Worm (Caenorhabditis elegans) whole organism, L2 larva: ENCODE measurements around the gene asns-1.

Source experiments
- C34F6.9 ChIP-seq: fragments of 150-350 bp; optimal IDR thresholded peaks from 2 replicates; lab custom pipeline; 2014; ENCODE audit warnings: missing biosample characterization, missing genetic modification characterization
- aly-2 ChIP-seq: fragments of 150-350 bp; optimal IDR thresholded peaks from 2 replicates; lab custom pipeline; 2014; ENCODE audit warnings: missing biosample characterization, missing genetic modification characterization
- ama-1 ChIP-seq: fragments of 150-350 bp; optimal IDR thresholded peaks from 2 replicates; lab custom pipeline; 2018; ENCODE audit warnings: inconsistent platforms
- crh-2 ChIP-seq: sonication (generic microtip); optimal IDR thresholded peaks from 2 replicates; lab custom pipeline; 2017; ENCODE audit warnings: missing biosample characterization, missing genetic modification characterization
- lin-39 ChIP-seq: fragments of 150-350 bp; optimal IDR thresholded peaks from 2 replicates; lab custom pipeline; 2014; ENCODE audit warnings: missing biosample characterization, missing genetic modification reagents, missing genetic modification characterization
- nhr-12 ChIP-seq: fragments of 150-350 bp; optimal IDR thresholded peaks from 2 replicates; lab custom pipeline; 2014; ENCODE audit warnings: missing biosample characterization, missing genetic modification characterization
- nhr-237 ChIP-seq: fragments of 150-350 bp; optimal IDR thresholded peaks from 2 replicates; lab custom pipeline; 2014; ENCODE audit warnings: missing biosample characterization, missing genetic modification characterization
- nhr-77 ChIP-seq: fragments of 150-350 bp; optimal IDR thresholded peaks from 2 replicates; lab custom pipeline; 2014; ENCODE audit warnings: missing biosample characterization, missing genetic modification characterization
- unc-55 ChIP-seq: fragments of 150-350 bp; sonication (generic microtip); optimal IDR thresholded peaks from 3 replicates; lab custom pipeline; 2014; ENCODE audit warnings: missing biosample characterization, missing genetic modification reagents, missing genetic modification characterization
- unc-62 ChIP-seq: fragments of 150-350 bp; optimal IDR thresholded peaks from 2 replicates; lab custom pipeline; 2014; ENCODE audit warnings: missing biosample characterization, missing genetic modification reagents, missing genetic modification characterization
- zag-1 ChIP-seq: fragments of 150-350 bp; optimal IDR thresholded peaks from 2 replicates; lab custom pipeline; 2014; ENCODE audit warnings: missing biosample characterization, missing genetic modification characterization
- ztf-11 ChIP-seq: sonication (generic microtip); optimal IDR thresholded peaks from 2 replicates; lab custom pipeline; 2017; ENCODE audit warnings: missing biosample characterization, missing genetic modification characterization
- ztf-4 ChIP-seq: fragments of 150-350 bp; optimal IDR thresholded peaks from 2 replicates; lab custom pipeline; 2014; ENCODE audit warnings: missing biosample characterization, missing genetic modification characterization

DNA sequence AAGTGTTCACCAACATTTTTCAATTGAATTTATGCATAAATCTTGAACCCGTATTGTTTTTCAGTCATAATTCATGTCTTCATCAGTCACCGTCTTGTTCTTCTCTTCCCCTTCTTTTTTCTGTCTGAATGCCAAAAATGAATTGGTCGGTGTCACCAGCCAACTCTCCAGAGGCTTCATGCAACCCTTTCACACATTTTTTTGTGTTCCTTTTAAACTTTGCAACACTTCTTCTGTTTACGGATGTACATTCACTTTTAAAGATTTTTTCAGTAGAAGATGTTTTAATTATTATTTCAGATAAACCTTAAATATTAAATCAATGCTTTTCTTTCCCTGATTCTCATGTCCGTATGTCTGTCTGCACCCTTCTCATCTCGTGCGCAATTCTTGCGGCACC, 14.9 kb downstream of the asns-1 start, which contains the start of gene acr-16:
- TF ChIP-seq ztf-11 (tag; lab: Kevin White, UChicago) = no peak
- no peak for TF ChIP-seq nhr-12 (tag; lab: Kevin White, UChicago)
- TF ChIP-seq zag-1 (tag; lab: Kevin White, UChicago) = no peak
- TF ChIP-seq nhr-77 (tag; lab: Kevin White, UChicago) = no peak
- no peak for TF ChIP-seq crh-2 (tag; lab: Kevin White, UChicago)
- no peak for TF ChIP-seq ztf-4
- TF ChIP-seq ama-1 (lab: Kevin White, UChicago) = no peak
- TF ChIP-seq C34F6.9 (tag; lab: Kevin White, UChicago) = no peak
- TF ChIP-seq lin-39 (tag; lab: Kevin White, UChicago) = no peak
- TF ChIP-seq unc-55 (GFP tag; lab: Kevin White, UChicago) = no peak
- TF ChIP-seq unc-62 (GFP tag; lab: Kevin White, UChicago) = no peak
- no peak for TF ChIP-seq nhr-237 (tag; lab: Kevin White, UChicago)
- TF ChIP-seq aly-2 (tag; lab: Kevin White, UChicago) = no peak
